Fruit fly (Drosophila melanogaster): ENCODE measurements around the gene RagA-B.

DNA sequence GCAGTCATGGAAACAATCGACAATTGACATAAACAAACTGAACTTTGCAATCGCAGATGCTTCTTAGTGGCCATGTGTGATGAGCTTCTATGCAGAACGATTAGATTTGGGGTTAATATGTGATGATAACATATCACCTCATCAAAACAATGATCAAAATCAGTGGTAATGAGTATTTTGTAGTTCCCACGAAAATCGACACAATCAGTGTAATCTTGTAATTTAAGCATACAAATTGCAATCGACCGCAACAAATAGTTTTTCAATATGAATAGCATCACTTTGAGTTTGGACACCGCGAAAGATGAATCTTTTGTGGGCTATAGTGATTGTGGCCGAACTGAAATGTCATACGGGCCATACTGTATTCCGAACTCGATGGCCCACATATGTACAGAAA is 13.3 kb upstream of the RagA-B start, which contains the start of gene CG11977:
- no peak for TF ChIP-seq Sin3A (optimal IDR thresholded peaks at IDR 0.05)
- TF ChIP-seq Myc (optimal IDR thresholded peaks at IDR 0.05) = no peak
- no peak for TF ChIP-seq ttk (optimal IDR thresholded peaks at IDR 0.05)

Measured in Kc167 (cell line).